Worm (Caenorhabditis elegans): ENCODE results near the gene ZK418.13.

ZK418.13 gene

ce11 chrIII:7091042-7091441 lies 14.8 kb upstream of the ZK418.13 start, which contains the start of gene ZK418.2:
Gene ZK418.2 (plus strand): TSS chrIII:7091342.
- no peak for TF ChIP-seq dpff-1 (tag; optimal IDR thresholded peaks at IDR 0.05)
- no peak for TF ChIP-seq rec-8 (tag; optimal IDR thresholded peaks at IDR 0.05)
- no peak for TF ChIP-seq ztf-22 (GFP tag; optimal IDR thresholded peaks at IDR 0.05)
- TF ChIP-seq lin-54 (GFP tag; optimal IDR thresholded peaks at IDR 0.05) = no peak
- TF ChIP-seq B0035.1 (tag; optimal IDR thresholded peaks at IDR 0.05) = no peak
- TF ChIP-seq snpc-1.1 (tag; optimal IDR thresholded peaks at IDR 0.05; ENCODE audit: insufficient read depth) = no peak
- no peak for TF ChIP-seq lag-1 (GFP tag; IDR thresholded peaks at IDR 0.05)

ce11 chrIII:7090545-7090944 lies 14.3 kb upstream of the ZK418.13 start, which contains the start of gene ZK418.10:
Gene ZK418.10 (minus strand): TSS chrIII:7090692.
- TF ChIP-seq F57C9.4 (tag; optimal IDR thresholded peaks at IDR 0.05) (no peak), ama-1 (optimal IDR thresholded peaks at IDR 0.05) (no peak), ama-1 (GFP tag; optimal IDR thresholded peaks at IDR 0.05) (no peak), ceh-91 (GFP tag; IDR thresholded peaks at IDR 0.05) (no peak), nfya-2 (GFP tag; IDR thresholded peaks at IDR 0.05) (no peak), nhr-27 (tag; optimal IDR thresholded peaks at IDR 0.05) (no peak), attf-6 (GFP tag; IDR thresholded peaks at IDR 0.05) (no peak), D2030.7 (GFP tag; IDR thresholded peaks at IDR 0.05) (no peak), nhr-120 (GFP tag; IDR thresholded peaks at IDR 0.05) (no peak), lir-1 (GFP tag; conservative IDR thresholded peaks at IDR 0.05) (no peak), madf-3 (GFP tag; IDR thresholded peaks at IDR 0.05) (no peak), hlh-26 (GFP tag; conservative IDR thresholded peaks at IDR 0.05) (no peak), mes-4 (tag; optimal IDR thresholded peaks at IDR 0.05) (no peak)

- peak in 1 of 2 experiments; percentile 26 for TF ChIP-seq rec-8 (tag; optimal IDR thresholded peaks at IDR 0.05)
- 0 out of 2 replicates have a peak, but pooled peaks have one; percentile 31 for TF ChIP-seq ceh-100 (GFP tag; IDR thresholded peaks at IDR 0.05)
- peak; percentile 45 for TF ChIP-seq snpc-3.4 (tag; optimal IDR thresholded peaks at IDR 0.05)
- peak; percentile 59; the same call in 1 of the 2 replicates for TF ChIP-seq D2030.7 (GFP tag; IDR thresholded peaks at IDR 0.05)
- TF ChIP-seq F57C9.4 (tag; optimal IDR thresholded peaks at IDR 0.05) = no peak
- peak; percentile 62 for TF ChIP-seq ZK185.1 (tag; optimal IDR thresholded peaks at IDR 0.05; ENCODE audit: poor library complexity, severe bottlenecking)
- peak; percentile 29 for TF ChIP-seq madf-10 (tag; optimal IDR thresholded peaks at IDR 0.05)
- peak; percentile 28 for TF ChIP-seq snpc-1.1 (tag; optimal IDR thresholded peaks at IDR 0.05; ENCODE audit: insufficient read depth)
- peak; percentile 5 for TF ChIP-seq him-1 (tag; optimal IDR thresholded peaks at IDR 0.05)
- no peak for TF ChIP-seq die-1 (tag; optimal IDR thresholded peaks at IDR 0.05)
- no peak for TF ChIP-seq snpc-4 (GFP tag; optimal IDR thresholded peaks at IDR 0.05)
- peak in 1 of 4 experiments; percentile 25 for TF ChIP-seq snpc-4 (tag; optimal IDR thresholded peaks at IDR 0.05)
- TF ChIP-seq F23B12.7 (tag; optimal IDR thresholded peaks at IDR 0.05; ENCODE audit: insufficient read depth) = peak; percentile 27
- TF ChIP-seq dpff-1 (tag; optimal IDR thresholded peaks at IDR 0.05) = no peak
- peak in 1 of 2 experiments; percentile 14 for TF ChIP-seq let-607 (tag; optimal IDR thresholded peaks at IDR 0.05)
- TF ChIP-seq attf-3 (GFP tag; conservative IDR thresholded peaks at IDR 0.05) = 0 out of 2 replicates have a peak, but pooled peaks have one; percentile 38
- no peak for TF ChIP-seq cebp-2 (GFP tag; IDR thresholded peaks at IDR 0.05)
- TF ChIP-seq lag-1 (GFP tag; IDR thresholded peaks at IDR 0.05) = no peak
- TF ChIP-seq lir-1 (GFP tag; conservative IDR thresholded peaks at IDR 0.05) = no peak
- TF ChIP-seq rcor-1 (GFP tag; IDR thresholded peaks at IDR 0.05) = no peak
- TF ChIP-seq hsf-1 (GFP tag; IDR thresholded peaks at IDR 0.05) = no peak
- no peak for TF ChIP-seq Y56A3A.18 (GFP tag; IDR thresholded peaks at IDR 0.05)
- no peak for TF ChIP-seq xnd-1 (tag; optimal IDR thresholded peaks at IDR 0.05)
- no peak for TF ChIP-seq nfya-1 (tag; optimal IDR thresholded peaks at IDR 0.05; ENCODE audit: borderline replicate concordance, insufficient read depth)
- TF ChIP-seq aptf-2 (GFP tag; conservative IDR thresholded peaks at IDR 0.05) = 0 out of 2 replicates have a peak, but pooled peaks have one; percentile 63
- no peak for TF ChIP-seq pha-4 (tag; optimal IDR thresholded peaks at IDR 0.05)
- TF ChIP-seq lsl-1 (GFP tag; optimal IDR thresholded peaks at IDR 0.05) = peak; percentile 39
- TF ChIP-seq mel-28 (tag; optimal IDR thresholded peaks at IDR 0.05; ENCODE audit: borderline replicate concordance) = no peak
- TF ChIP-seq attf-5 (GFP tag; optimal IDR thresholded peaks at IDR 0.05) = peak; percentile 4
- TF ChIP-seq ceh-40 (GFP tag; IDR thresholded peaks at IDR 0.05) = no peak
Measured at ce11 chrIII:7087691-7088323, 11.5 kb upstream of the ZK418.13 start, which contains the start of gene fubl-2. Gene fubl-2 (minus strand): TSS chrIII:7087741.

Data from whole organism, young adult.